Worm (Caenorhabditis elegans): ENCODE data around the gene lin-29.

lin-29 gene

ce11 chrII:11880456-11881353, 54.4 kb downstream of the lin-29 start (continued):
- TF ChIP-seq ceh-91 (GFP tag; IDR thresholded peaks at IDR 0.05) = 0 out of 2 replicates have a peak, but pooled peaks have one; percentile 36
- TF ChIP-seq F22D6.2 (tag; optimal IDR thresholded peaks at IDR 0.05) = no peak
- peak; percentile 77 for TF ChIP-seq C17E4.6 (GFP tag; IDR thresholded peaks at IDR 0.05)
- TF ChIP-seq madf-3 (GFP tag; IDR thresholded peaks at IDR 0.05) = peak; percentile 77; the same call in 1 of the 2 replicates
- no peak for TF ChIP-seq F55B11.4 (tag; optimal IDR thresholded peaks at IDR 0.05; ENCODE audit: borderline replicate concordance, insufficient read depth)
- no peak for TF ChIP-seq ztf-3 (GFP tag; optimal IDR thresholded peaks at IDR 0.05)
- peak; percentile 88 for TF ChIP-seq F52B5.7 (tag; optimal IDR thresholded peaks at IDR 0.05)
- TF ChIP-seq rpc-1 (optimal IDR thresholded peaks at IDR 0.05) = no peak
- TF ChIP-seq rpc-1 (tag; optimal IDR thresholded peaks at IDR 0.05) = peak; percentile 8
- peak in 1 of 2 experiments; percentile 53 for TF ChIP-seq rec-8 (tag; optimal IDR thresholded peaks at IDR 0.05)
- no peak for TF ChIP-seq sptf-2 (GFP tag; optimal IDR thresholded peaks at IDR 0.05)
- TF ChIP-seq sea-2 (GFP tag; IDR thresholded peaks at IDR 0.05) = no peak
- TF ChIP-seq B0336.3 (GFP tag; IDR thresholded peaks at IDR 0.05) = peak; percentile 90
- peak; percentile 97 for TF ChIP-seq hrde-1 (tag; optimal IDR thresholded peaks at IDR 0.05; ENCODE audit: borderline replicate concordance)
- peak; percentile 74 for TF ChIP-seq rcor-1 (GFP tag; IDR thresholded peaks at IDR 0.05)
- no peak for TF ChIP-seq lir-1 (GFP tag; conservative IDR thresholded peaks at IDR 0.05)
- no peak for TF ChIP-seq let-526 (GFP tag; IDR thresholded peaks at IDR 0.05)
- TF ChIP-seq pbrm-1 (GFP tag; IDR thresholded peaks at IDR 0.05) = peak; percentile 55; the same call in 1 of the 2 replicates
- peak; percentile 34 for TF ChIP-seq mxl-1 (tag; optimal IDR thresholded peaks at IDR 0.05)
- TF ChIP-seq lag-1 (GFP tag; IDR thresholded peaks at IDR 0.05) = no peak
- peak; percentile 67 for TF ChIP-seq ekl-4 (GFP tag; IDR thresholded peaks at IDR 0.05)
- peak; percentile 89 for TF ChIP-seq Y53G8AR.9 (GFP tag; conservative IDR thresholded peaks at IDR 0.05)
- TF ChIP-seq pha-4 (tag; optimal IDR thresholded peaks at IDR 0.05) = no peak
- TF ChIP-seq unc-130 (GFP tag; optimal IDR thresholded peaks at IDR 0.05) = peak; percentile 84
- TF ChIP-seq zfh-2 (GFP tag; conservative IDR thresholded peaks at IDR 0.05) = no peak
- 0 out of 2 replicates have a peak, but pooled peaks have one; percentile 32 for TF ChIP-seq F39B2.1 (GFP tag; IDR thresholded peaks at IDR 0.05)
- TF ChIP-seq ama-1 (optimal IDR thresholded peaks at IDR 0.05) = no peak
- peak in 1 of 2 experiments; percentile 93 for TF ChIP-seq ama-1 (GFP tag; optimal IDR thresholded peaks at IDR 0.05)
- TF ChIP-seq Y53F4B.3 (GFP tag; IDR thresholded peaks at IDR 0.05) = no peak
- peak; percentile 74 for TF ChIP-seq fkh-3 (tag; optimal IDR thresholded peaks at IDR 0.05)
- TF ChIP-seq attf-6 (GFP tag; IDR thresholded peaks at IDR 0.05) = peak; percentile 61; the same call in 1 of the 2 replicates
- TF ChIP-seq lin-35 (GFP tag; optimal IDR thresholded peaks at IDR 0.05) = peak in 1 of 3 experiments; percentile 58
- peak; percentile 55 for TF ChIP-seq dpff-1 (tag; optimal IDR thresholded peaks at IDR 0.05)
- TF ChIP-seq madf-10 (tag; optimal IDR thresholded peaks at IDR 0.05) = no peak
- no peak; the same call in 1 of the 2 replicates for TF ChIP-seq nhr-120 (GFP tag; IDR thresholded peaks at IDR 0.05)
- TF ChIP-seq xnd-1 (tag; optimal IDR thresholded peaks at IDR 0.05) = peak; percentile 44
- peak; percentile 68 for TF ChIP-seq him-1 (tag; optimal IDR thresholded peaks at IDR 0.05)
- no peak for TF ChIP-seq nfya-1 (tag; optimal IDR thresholded peaks at IDR 0.05; ENCODE audit: borderline replicate concordance, insufficient read depth)
- peak; percentile 78 for TF ChIP-seq hsf-1 (GFP tag; IDR thresholded peaks at IDR 0.05)
- TF ChIP-seq hmg-20 (GFP tag; IDR thresholded peaks at IDR 0.05) = peak; percentile 18; the same call in 1 of the 2 replicates
- 0 out of 2 replicates have a peak, but pooled peaks have one; percentile 19 for TF ChIP-seq aptf-2 (GFP tag; conservative IDR thresholded peaks at IDR 0.05)
- 0 out of 2 replicates have a peak, but pooled peaks have one; percentile 18 for TF ChIP-seq egl-18 (GFP tag; IDR thresholded peaks at IDR 0.05)
- TF ChIP-seq egl-44 (GFP tag; IDR thresholded peaks at IDR 0.05) = 0 out of 2 replicates have a peak, but pooled peaks have one; percentile 25
- no peak; the same call in 1 of the 2 replicates for TF ChIP-seq ztf-25 (GFP tag; IDR thresholded peaks at IDR 0.05)
- TF ChIP-seq lin-54 (GFP tag; optimal IDR thresholded peaks at IDR 0.05) = peak; percentile 50
- peak; percentile 21 for TF ChIP-seq repo-1 (tag; optimal IDR thresholded peaks at IDR 0.05)
- TF ChIP-seq hlh-26 (GFP tag; conservative IDR thresholded peaks at IDR 0.05) = no peak

All from whole organism, young adult.